Worm (Caenorhabditis elegans): ENCODE data around the gene sri-28.

ce11 chrII:3068646-3069045 is 20.2 kb downstream of the sri-28 start:
- no peak for TF ChIP-seq bed-3 (GFP tag; optimal IDR thresholded peaks at IDR 0.05)
- no peak for TF ChIP-seq ztf-11 (tag; optimal IDR thresholded peaks at IDR 0.05)
- no peak for TF ChIP-seq nhr-12 (tag; optimal IDR thresholded peaks at IDR 0.05)
- TF ChIP-seq elt-3 (tag; optimal IDR thresholded peaks at IDR 0.05): no peak
- TF ChIP-seq unc-120 (tag; optimal IDR thresholded peaks at IDR 0.05; ENCODE audit: poor library complexity, severe bottlenecking): no peak
- no peak for TF ChIP-seq mep-1 (tag; optimal IDR thresholded peaks at IDR 0.05)
- TF ChIP-seq ceh-83 (GFP tag; optimal IDR thresholded peaks at IDR 0.05): no peak
- no peak for TF ChIP-seq ham-2 (GFP tag; optimal IDR thresholded peaks at IDR 0.05)
- no peak for TF ChIP-seq unc-62 (GFP tag; optimal IDR thresholded peaks at IDR 0.05)
- TF ChIP-seq blmp-1 (tag; optimal IDR thresholded peaks at IDR 0.05): no peak
- no peak for TF ChIP-seq nhr-28 (tag; optimal IDR thresholded peaks at IDR 0.05)
- no peak for TF ChIP-seq nhr-2 (tag; optimal IDR thresholded peaks at IDR 0.05)
